Worm (Caenorhabditis elegans) whole organism, young adult: ENCODE results near the gene K09F6.3.

ENCODE experiments used
- B0261.1 ChIP-seq: sonication (generic microtip); optimal IDR thresholded peaks from 2 replicates; lab custom pipeline; 2016; ENCODE audit warnings: mild to moderate bottlenecking, missing genetic modification characterization, moderate library complexity, missing compliant biosample characterization
- bed-1 ChIP-seq: fragments of 200-800 bp; sonication (Bioruptor generic); IDR thresholded peaks from 2 replicates; pipeline ENCODE4 v1.3.6; 2022; ENCODE audit warnings: missing genetic modification reagents, missing genetic modification characterization, missing compliant biosample characterization
- ceh-58 ChIP-seq: fragments of 200-800 bp; sonication (Bioruptor generic); IDR thresholded peaks from 2 replicates; pipeline ENCODE4 v1.3.6; 2022; ENCODE audit warnings: missing genetic modification characterization, missing compliant biosample characterization
- chd-7 ChIP-seq: sonication (generic microtip); optimal IDR thresholded peaks from 2 replicates; lab custom pipeline; 2016; ENCODE audit warnings: mild to moderate bottlenecking, missing genetic modification characterization, moderate library complexity, missing compliant biosample characterization
- lsy-27 ChIP-seq: sonication (generic microtip); optimal IDR thresholded peaks from 2 replicates; lab custom pipeline; 2017; ENCODE audit warnings: missing genetic modification characterization, mild to moderate bottlenecking, missing compliant biosample characterization, antibody characterized with exemption, missing genotype, borderline replicate concordance; ENCODE audit not compliant: insufficient read depth
- nfya-1 ChIP-seq: sonication (generic microtip); optimal IDR thresholded peaks from 2 replicates; lab custom pipeline; 2017; ENCODE audit warnings: antibody characterized with exemption, missing compliant biosample characterization, missing genetic modification characterization, borderline replicate concordance; ENCODE audit not compliant: insufficient read depth
- sdz-38 ChIP-seq: sonication (generic microtip); optimal IDR thresholded peaks from 2 replicates; lab custom pipeline; 2016; ENCODE audit warnings: missing genotype, missing genetic modification characterization, missing compliant biosample characterization
- sea-2 ChIP-seq: fragments of 200-800 bp; sonication (Bioruptor generic); IDR thresholded peaks from 2 replicates; pipeline ENCODE4 v1.3.6; 2022; ENCODE audit warnings: missing genetic modification characterization, missing compliant biosample characterization
- snpc-4 ChIP-seq, 5 experiments: fragments of 150-350 bp in 1 of 5; sonication (generic microtip) in 4 of 5; optimal IDR thresholded peaks; 2 replicates each; lab custom pipeline; 2014 to 2018; ENCODE audit warnings: missing genetic modification characterization in 5 of 5, missing biosample characterization in 3 of 5, antibody characterized with exemption in 2 of 5, mild to moderate bottlenecking in 2 of 5, missing compliant biosample characterization in 2 of 5, missing genotype in 2 of 5, moderate library complexity in 2 of 5, missing genetic modification reagents in 1 of 5
- unc-62 ChIP-seq: fragments of 150-350 bp; optimal IDR thresholded peaks from 2 replicates; lab custom pipeline; 2014; ENCODE audit warnings: missing biosample characterization, missing genetic modification reagents, missing genetic modification characterization

ce11 chrII:2233240-2233639, 21.7 kb upstream of the K09F6.3 start, which contains the start of gene cct-3:
- no peak for TF ChIP-seq snpc-4 (GFP tag; optimal IDR thresholded peaks at IDR 0.05; lab: Kevin White, UChicago)
- no peak for TF ChIP-seq snpc-4 (tag; optimal IDR thresholded peaks at IDR 0.05; lab: Kevin White, UChicago)
- TF ChIP-seq bed-1 (GFP tag; lab: Robert Waterston, UW), result no peak
- no peak for TF ChIP-seq nfya-1 (tag; lab: Kevin White, UChicago)
- TF ChIP-seq B0261.1 (tag; lab: Kevin White, UChicago), result no peak
- no peak for TF ChIP-seq unc-62 (GFP tag; lab: Kevin White, UChicago)
- TF ChIP-seq sdz-38 (tag; lab: Kevin White, UChicago), result no peak
- TF ChIP-seq ceh-58 (GFP tag; lab: Robert Waterston, UW), result no peak
- no peak for TF ChIP-seq sea-2 (GFP tag; lab: Robert Waterston, UW)
- no peak for TF ChIP-seq chd-7 (tag; lab: Kevin White, UChicago)
- TF ChIP-seq lsy-27 (tag; lab: Kevin White, UChicago), result no peak
